Worm (Caenorhabditis elegans): ENCODE data around the gene H04J21.4.

The H04J21.4 gene

ce11 chrIII:2384364-2384763 is 16.0 kb upstream of the H04J21.4 start:
- peak; percentile 96 for TF ChIP-seq ceh-28 (tag; optimal IDR thresholded peaks at IDR 0.05)
- TF ChIP-seq elt-2 (tag; optimal IDR thresholded peaks at IDR 0.05) = no peak
- no peak for TF ChIP-seq skn-1 (tag; optimal IDR thresholded peaks at IDR 0.05)

- TF ChIP-seq nhr-77 (tag; optimal IDR thresholded peaks at IDR 0.05) = no peak
- TF ChIP-seq hmg-11 (tag; optimal IDR thresholded peaks at IDR 0.05) = peak; percentile 14
- no peak for TF ChIP-seq lsy-12 (tag; optimal IDR thresholded peaks at IDR 0.05)
- no peak for TF ChIP-seq tbx-2 (tag; optimal IDR thresholded peaks at IDR 0.05)
- TF ChIP-seq ceh-16 (tag; optimal IDR thresholded peaks at IDR 0.05) = no peak
- TF ChIP-seq ztf-4 (tag; optimal IDR thresholded peaks at IDR 0.05) = no peak
- peak; percentile 31 for TF ChIP-seq skn-1 (tag; optimal IDR thresholded peaks at IDR 0.05)
- peak; percentile 28 for TF ChIP-seq egl-5 (tag; optimal IDR thresholded peaks at IDR 0.05)
- peak; percentile 17 for TF ChIP-seq pqm-1 (tag; optimal IDR thresholded peaks at IDR 0.05)
- no peak for TF ChIP-seq ceh-9 (tag; optimal IDR thresholded peaks at IDR 0.05)
- no peak for TF ChIP-seq nhr-76 (tag; optimal IDR thresholded peaks at IDR 0.05)
- peak; percentile 37 for TF ChIP-seq lin-39 (tag; optimal IDR thresholded peaks at IDR 0.05)
- no peak for TF ChIP-seq ztf-11 (tag; optimal IDR thresholded peaks at IDR 0.05)
- TF ChIP-seq nhr-237 (tag; optimal IDR thresholded peaks at IDR 0.05) = no peak
- TF ChIP-seq lin-15B (tag; optimal IDR thresholded peaks at IDR 0.05) = peak; percentile 81
- TF ChIP-seq unc-39 (tag; optimal IDR thresholded peaks at IDR 0.05) = no peak
- TF ChIP-seq mdl-1 (tag; optimal IDR thresholded peaks at IDR 0.05) = no peak
- no peak for TF ChIP-seq mml-1 (tag; optimal IDR thresholded peaks at IDR 0.05)
- TF ChIP-seq sea-2 (GFP tag; optimal IDR thresholded peaks at IDR 0.05) = no peak
- TF ChIP-seq nhr-67 (tag; optimal IDR thresholded peaks at IDR 0.05) = no peak
- TF ChIP-seq unc-62 (GFP tag; optimal IDR thresholded peaks at IDR 0.05) = no peak
- TF ChIP-seq ceh-28 (tag; optimal IDR thresholded peaks at IDR 0.05) = peak; percentile 85
- no peak for TF ChIP-seq fkh-10 (GFP tag; optimal IDR thresholded peaks at IDR 0.05)
- TF ChIP-seq elt-2 (tag; optimal IDR thresholded peaks at IDR 0.05) = no peak
- TF ChIP-seq R02D3.7 (tag; optimal IDR thresholded peaks at IDR 0.05) = peak; percentile 41
- no peak for TF ChIP-seq egl-27 (tag; optimal IDR thresholded peaks at IDR 0.05)
- no peak for TF ChIP-seq eor-1 (tag; optimal IDR thresholded peaks at IDR 0.05)
- TF ChIP-seq daf-12 (tag; optimal IDR thresholded peaks at IDR 0.05) = no peak
- peak; percentile 85 for TF ChIP-seq pha-4 (tag; optimal IDR thresholded peaks at IDR 0.05)
- no peak for TF ChIP-seq ama-1 (optimal IDR thresholded peaks at IDR 0.05)
- no peak for TF ChIP-seq aly-2 (tag; optimal IDR thresholded peaks at IDR 0.05)
- no peak for TF ChIP-seq zag-1 (tag; optimal IDR thresholded peaks at IDR 0.05)
- no peak for TF ChIP-seq fkh-2 (tag; optimal IDR thresholded peaks at IDR 0.05)
- peak; percentile 88 for TF ChIP-seq nhr-23 (tag; optimal IDR thresholded peaks at IDR 0.05)
- peak; percentile 24 for TF ChIP-seq jun-1 (tag; optimal IDR thresholded peaks at IDR 0.05)
- TF ChIP-seq elt-3 (tag; optimal IDR thresholded peaks at IDR 0.05) = no peak
- peak; percentile 11 for TF ChIP-seq ceh-82 (tag; optimal IDR thresholded peaks at IDR 0.05)
- no peak for TF ChIP-seq nhr-43 (tag; optimal IDR thresholded peaks at IDR 0.05; ENCODE audit: poor library complexity, severe bottlenecking)
- peak; percentile 80 for TF ChIP-seq nfya-1 (tag; optimal IDR thresholded peaks at IDR 0.05; ENCODE audit: insufficient read depth)
- TF ChIP-seq fos-1 (tag; optimal IDR thresholded peaks at IDR 0.05) = no peak
- TF ChIP-seq nhr-25 (tag; optimal IDR thresholded peaks at IDR 0.05) = peak; percentile 78
- no peak for TF ChIP-seq ZK546.5 (tag; optimal IDR thresholded peaks at IDR 0.05)
- peak; percentile 4 for TF ChIP-seq nhr-11 (tag; optimal IDR thresholded peaks at IDR 0.05)
- TF ChIP-seq snpc-4 (tag; optimal IDR thresholded peaks at IDR 0.05) = peak; percentile 44
- no peak for TF ChIP-seq elt-1 (tag; optimal IDR thresholded peaks at IDR 0.05)
- no peak for TF ChIP-seq nhr-28 (tag; optimal IDR thresholded peaks at IDR 0.05)
- no peak for TF ChIP-seq nhr-12 (tag; optimal IDR thresholded peaks at IDR 0.05)
Observed at ce11 chrIII:2375918-2376317, 7.6 kb upstream of the H04J21.4 start, which contains the start of gene H14E04.2. TSS of gene H14E04.2 (plus strand) at chrIII:2376193.

All from whole organism, L3 larva.